Fruit fly (Drosophila melanogaster): ENCODE data around the gene GNBP3.

dm6 chr3L:9003369-9003768 is 48.5 kb downstream of the GNBP3 start:
- TF ChIP-seq usp (GFP tag; optimal IDR thresholded peaks at IDR 0.05) (no peak), EcR (GFP tag; optimal IDR thresholded peaks at IDR 0.05) (no peak)
